Worm (Caenorhabditis elegans): ENCODE data around the gene T04B8.1.

- TF ChIP-seq elt-2 (tag; optimal IDR thresholded peaks at IDR 0.05) (no peak), nhr-76 (tag; optimal IDR thresholded peaks at IDR 0.05) (no peak), nhr-237 (tag; optimal IDR thresholded peaks at IDR 0.05) (no peak), nhr-19 (GFP tag; conservative IDR thresholded peaks at IDR 0.05) (no peak), nhr-77 (tag; optimal IDR thresholded peaks at IDR 0.05) (no peak), unc-62 (GFP tag; optimal IDR thresholded peaks at IDR 0.05) (no peak), lsy-2 (tag; optimal IDR thresholded peaks at IDR 0.05) (no peak), nhr-11 (tag; optimal IDR thresholded peaks at IDR 0.05) (no peak), ztf-4 (tag; optimal IDR thresholded peaks at IDR 0.05) (no peak), nhr-85 (tag) (no peak), unc-130 (tag; optimal IDR thresholded peaks at IDR 0.05) (no peak), ceh-82 (tag; optimal IDR thresholded peaks at IDR 0.05) (no peak), Y116A8C.19 (tag; optimal IDR thresholded peaks at IDR 0.05; ENCODE audit: borderline replicate concordance) (no peak), mdl-1 (tag; optimal IDR thresholded peaks at IDR 0.05) (no peak)
Measured at ce11 chrII:661696-662095, 27.6 kb downstream of the T04B8.1 start, which contains the start of gene sri-45.
